Worm (Caenorhabditis elegans) whole organism, young adult: ENCODE data around the gene atg-10.

Experiments
- B0336.3 ChIP-seq: fragments of 200-800 bp; sonication (Bioruptor generic); IDR thresholded peaks from 2 replicates; pipeline ENCODE4 v1.3.6; 2022; ENCODE audit warnings: missing genetic modification characterization, missing compliant biosample characterization
- D2030.7 ChIP-seq: fragments of 200-800 bp; sonication (Bioruptor generic); IDR thresholded peaks from 2 replicates; pipeline ENCODE4 v1.3.6; 2022; ENCODE audit warnings: missing genetic modification reagents, missing genetic modification characterization, missing compliant biosample characterization
- F55B11.4 ChIP-seq: sonication (generic microtip); optimal IDR thresholded peaks from 2 replicates; lab custom pipeline; 2016; ENCODE audit warnings: missing compliant biosample characterization, missing genetic modification characterization, borderline replicate concordance; ENCODE audit not compliant: insufficient read depth
- F57A8.1 ChIP-seq: fragments of 200-800 bp; sonication (Bioruptor generic); optimal IDR thresholded peaks from 2 replicates; lab custom pipeline; 2018; ENCODE audit warnings: mild to moderate bottlenecking, missing genetic modification characterization, moderate library complexity, missing compliant biosample characterization
- F57C9.4 ChIP-seq: sonication (generic microtip); optimal IDR thresholded peaks from 2 replicates; lab custom pipeline; 2017; ENCODE audit warnings: mild to moderate bottlenecking, missing genetic modification characterization, missing compliant biosample characterization
- T26A5.8 ChIP-seq: sonication (generic microtip); optimal IDR thresholded peaks from 2 replicates; lab custom pipeline; 2016; ENCODE audit warnings: missing genetic modification characterization, missing compliant biosample characterization
- Y53F4B.3 ChIP-seq: fragments of 200-800 bp; sonication (Bioruptor generic); IDR thresholded peaks from 2 replicates; pipeline ENCODE4 v1.3.6; 2022; ENCODE audit warnings: missing genetic modification reagents, missing genetic modification characterization, missing compliant biosample characterization
- Y79H2A.3 ChIP-seq: fragments of 200-800 bp; sonication (Bioruptor generic); conservative IDR thresholded peaks from 2 replicates; pipeline ENCODE4 v1.3.6; 2022; ENCODE audit warnings: missing genetic modification reagents, missing genetic modification characterization, missing compliant biosample characterization
- aptf-3 ChIP-seq: fragments of 200-800 bp; sonication (Bioruptor generic); IDR thresholded peaks from 2 replicates; pipeline ENCODE4 v1.3.6; 2022; ENCODE audit warnings: missing genetic modification characterization, missing compliant biosample characterization
- cebp-1 ChIP-seq, 2 experiments: fragments of 200-800 bp in 1 of 2; sonication (Bioruptor generic) in 1 of 2; sonication (generic microtip) in 1 of 2; IDR thresholded peaks in 1 of 2; optimal IDR thresholded peaks in 1 of 2; 2 replicates each; pipeline versions ENCODE4 v1.3.6 to Lab custom; 2017 to 2022; ENCODE audit warnings: missing compliant biosample characterization in 2 of 2, missing genetic modification characterization in 2 of 2, mild to moderate bottlenecking in 1 of 2, missing genetic modification reagents in 1 of 2, moderate library complexity in 1 of 2
- egl-18 ChIP-seq: fragments of 200-800 bp; sonication (Bioruptor generic); IDR thresholded peaks from 2 replicates; pipeline ENCODE4 v1.3.6; 2022; ENCODE audit warnings: missing genetic modification reagents, missing genetic modification characterization, missing compliant biosample characterization
- egrh-3 ChIP-seq: fragments of 200-800 bp; sonication (Bioruptor generic); IDR thresholded peaks from 2 replicates; pipeline ENCODE4 v1.3.6; 2022; ENCODE audit warnings: missing genetic modification reagents, missing genetic modification characterization, missing compliant biosample characterization
- fkh-3 ChIP-seq: sonication (generic microtip); optimal IDR thresholded peaks from 2 replicates; lab custom pipeline; 2016; ENCODE audit warnings: mild to moderate bottlenecking, missing genetic modification characterization, missing compliant biosample characterization
- him-1 ChIP-seq: sonication (generic microtip); optimal IDR thresholded peaks from 2 replicates; lab custom pipeline; 2016; ENCODE audit warnings: missing genotype, missing genetic modification reagents, missing genetic modification characterization, missing compliant biosample characterization
- lin-35 ChIP-seq, 3 experiments: fragments of 150-350 bp in 2 of 3; sonication (generic microtip) in 1 of 3; optimal IDR thresholded peaks; 2 replicates each; lab custom pipeline; 2014 to 2018; ENCODE audit warnings: missing biosample characterization in 3 of 3, missing genetic modification characterization in 3 of 3, missing genetic modification reagents in 3 of 3
- lsl-1 ChIP-seq: fragments of 200-800 bp; sonication (Bioruptor generic); optimal IDR thresholded peaks from 2 replicates; lab custom pipeline; 2018; ENCODE audit warnings: mild to moderate bottlenecking, missing genetic modification characterization, moderate library complexity, missing compliant biosample characterization
- lsy-27 ChIP-seq: sonication (generic microtip); optimal IDR thresholded peaks from 2 replicates; lab custom pipeline; 2017; ENCODE audit warnings: missing genetic modification characterization, mild to moderate bottlenecking, missing compliant biosample characterization, antibody characterized with exemption, missing genotype, borderline replicate concordance; ENCODE audit not compliant: insufficient read depth
- madf-10 ChIP-seq: sonication (generic microtip); optimal IDR thresholded peaks from 2 replicates; lab custom pipeline; 2016; ENCODE audit warnings: mild to moderate bottlenecking, missing genetic modification characterization, missing compliant biosample characterization
- nfya-1 ChIP-seq: sonication (generic microtip); optimal IDR thresholded peaks from 2 replicates; lab custom pipeline; 2017; ENCODE audit warnings: antibody characterized with exemption, missing compliant biosample characterization, missing genetic modification characterization, borderline replicate concordance; ENCODE audit not compliant: insufficient read depth
- nhr-80 ChIP-seq: sonication (generic microtip); optimal IDR thresholded peaks from 2 replicates; lab custom pipeline; 2016; ENCODE audit warnings: missing genetic modification characterization, missing compliant biosample characterization
- pha-4 ChIP-seq: fragments of 150-350 bp; sonication (generic microtip); optimal IDR thresholded peaks from 2 replicates; lab custom pipeline; 2014; ENCODE audit warnings: missing biosample characterization, missing genetic modification reagents, missing genetic modification characterization
- snpc-1.1 ChIP-seq: sonication (generic microtip); optimal IDR thresholded peaks from 2 replicates; lab custom pipeline; 2017; ENCODE audit warnings: missing genetic modification characterization, mild to moderate bottlenecking, missing compliant biosample characterization, antibody characterized with exemption, moderate library complexity, missing genotype, missing genetic modification reagents; ENCODE audit not compliant: insufficient read depth
- snpc-1.3 ChIP-seq: sonication (generic microtip); optimal IDR thresholded peaks from 2 replicates; lab custom pipeline; 2017; ENCODE audit warnings: missing genetic modification characterization, mild to moderate bottlenecking, missing compliant biosample characterization, antibody characterized with exemption, moderate library complexity, missing genotype, missing genetic modification reagents; ENCODE audit not compliant: insufficient read depth
- snpc-3.4 ChIP-seq: sonication (generic microtip); optimal IDR thresholded peaks from 2 replicates; lab custom pipeline; 2017; ENCODE audit warnings: missing genetic modification characterization, mild to moderate bottlenecking, missing compliant biosample characterization, antibody characterized with exemption, moderate library complexity, missing genotype, missing genetic modification reagents
- snpc-4 ChIP-seq, 5 experiments: fragments of 150-350 bp in 1 of 5; sonication (generic microtip) in 4 of 5; optimal IDR thresholded peaks; 2 replicates each; lab custom pipeline; 2014 to 2018; ENCODE audit warnings: missing genetic modification characterization in 5 of 5, missing biosample characterization in 3 of 5, antibody characterized with exemption in 2 of 5, mild to moderate bottlenecking in 2 of 5, missing compliant biosample characterization in 2 of 5, missing genotype in 2 of 5, moderate library complexity in 2 of 5, missing genetic modification reagents in 1 of 5
- tbp1 ChIP-seq: fragments of 200-800 bp; sonication (Bioruptor generic); optimal IDR thresholded peaks from 2 replicates; lab custom pipeline; 2018; ENCODE audit warnings: mild to moderate bottlenecking, missing genetic modification characterization, missing compliant biosample characterization
- ztf-25 ChIP-seq: fragments of 200-800 bp; sonication (Bioruptor generic); IDR thresholded peaks from 2 replicates; pipeline ENCODE4 v1.3.6; 2022; ENCODE audit warnings: missing genetic modification reagents, missing genetic modification characterization, missing compliant biosample characterization
- ztf-6 ChIP-seq: fragments of 200-800 bp; sonication (Bioruptor generic); IDR thresholded peaks from 2 replicates; pipeline ENCODE4 v1.3.6; 2022; ENCODE audit warnings: missing genetic modification reagents, missing genetic modification characterization, missing compliant biosample characterization

atg-10 gene

DNA sequence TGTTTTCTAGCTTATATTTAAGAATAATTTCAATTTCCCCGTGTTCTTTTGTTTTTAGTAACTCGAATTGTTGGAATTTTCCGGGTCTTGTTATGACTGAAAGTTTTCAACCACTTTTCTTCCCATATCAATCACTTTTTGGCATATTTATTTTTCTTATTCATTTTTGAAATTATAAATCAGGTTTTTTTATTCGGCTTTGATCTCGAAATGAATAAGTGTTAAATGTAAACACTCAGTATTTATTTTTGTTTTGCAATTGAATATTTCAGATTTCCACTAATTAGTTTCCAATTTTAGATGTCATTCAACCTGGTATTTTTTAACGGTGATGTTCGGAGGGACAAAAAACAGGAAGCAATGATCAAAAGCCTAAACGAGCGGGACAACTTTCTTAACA lies 5.6 kb downstream of the atg-10 start, which contains the start of gene etc-1:
Gene etc-1 (plus strand): TSS at position 301 of the 400 bp plus-strand sequence.
- no peak for TF ChIP-seq Y79H2A.3
- no peak for TF ChIP-seq F57A8.1 (GFP tag; lab: Kevin White, UChicago)
- TF ChIP-seq egl-18 (GFP tag; lab: Robert Waterston, UW) = no peak
- no peak for TF ChIP-seq pha-4 (tag; lab: Kevin White, UChicago)
- no peak for TF ChIP-seq ztf-25 (GFP tag; lab: Robert Waterston, UW)
- TF ChIP-seq F57C9.4 (tag; lab: Kevin White, UChicago) = no peak
- TF ChIP-seq lin-35 (GFP tag; optimal IDR thresholded peaks at IDR 0.05; lab: Kevin White, UChicago) = no peak
- TF ChIP-seq T26A5.8 (tag; lab: Kevin White, UChicago) = no peak
- TF ChIP-seq F55B11.4 (tag; lab: Kevin White, UChicago) = no peak
- TF ChIP-seq Y53F4B.3 (GFP tag; lab: Robert Waterston, UW) = no peak
- no peak for TF ChIP-seq nfya-1 (tag; lab: Kevin White, UChicago)
- no peak for TF ChIP-seq lsy-27 (tag; lab: Kevin White, UChicago)

DNA sequence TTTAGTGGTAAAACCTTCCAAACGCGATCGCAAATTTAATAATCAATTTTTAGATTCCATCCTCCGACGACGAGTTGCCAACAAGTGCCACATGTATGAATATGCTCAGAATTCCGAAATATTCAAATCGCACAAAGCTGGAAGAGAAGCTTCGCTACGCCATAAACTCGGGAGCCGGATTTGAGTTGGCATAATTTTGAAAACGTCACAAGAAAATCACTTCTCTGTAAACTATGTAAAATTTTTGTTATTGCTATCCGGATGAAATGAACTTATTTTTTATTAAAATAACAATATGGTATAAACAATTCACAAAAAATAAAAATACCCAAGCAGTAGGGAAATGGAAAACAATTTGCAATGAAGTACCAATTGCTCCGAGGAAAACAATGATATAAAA lies 9.9 kb downstream of the atg-10 start:
- TF ChIP-seq aptf-3 (GFP tag; lab: Robert Waterston, UW) (no peak), B0336.3 (GFP tag; lab: Robert Waterston, UW) (peak; percentile 10; the same call in 1 of the 2 replicates), him-1 (tag; lab: Kevin White, UChicago) (peak; percentile 91)
- TF ChIP-seq, all 124 proteins: peak for 2

DNA sequence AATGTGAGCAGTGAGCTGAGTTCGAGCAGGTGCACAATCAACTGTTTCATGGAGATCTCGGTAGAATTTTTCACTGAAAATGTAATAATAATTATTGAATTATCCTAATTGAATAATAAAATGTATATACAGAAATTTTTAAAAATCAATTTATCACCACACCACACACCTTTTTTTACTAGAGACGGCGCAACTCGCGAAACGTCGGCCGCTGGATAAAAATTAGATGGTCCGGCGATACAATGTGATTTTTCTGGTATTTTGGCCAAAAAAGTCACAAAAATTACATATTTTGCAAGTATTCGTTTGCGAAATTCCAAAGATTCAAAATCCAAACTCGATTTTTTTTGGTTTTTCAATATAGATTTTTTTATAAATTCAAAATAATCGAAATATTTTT lies 11.9 kb downstream of the atg-10 start:
- TF ChIP-seq snpc-1.1 (tag; lab: Kevin White, UChicago) (peak; percentile 93), snpc-4 (GFP tag; optimal IDR thresholded peaks at IDR 0.05; lab: Kevin White, UChicago) (peak; percentile 86), snpc-4 (tag; optimal IDR thresholded peaks at IDR 0.05; lab: Kevin White, UChicago) (peak; percentile 71 to 92 (median 90)), him-1 (tag; lab: Kevin White, UChicago) (peak; percentile 47), lsl-1 (peak; percentile 6), snpc-3.4 (tag; lab: Kevin White, UChicago) (peak; percentile 89), snpc-1.3 (peak; percentile 35), egrh-3 (GFP tag; lab: Robert Waterston, UW) (no peak), ztf-6 (GFP tag; lab: Robert Waterston, UW) (no peak), tbp1 (peak; percentile 28)

DNA sequence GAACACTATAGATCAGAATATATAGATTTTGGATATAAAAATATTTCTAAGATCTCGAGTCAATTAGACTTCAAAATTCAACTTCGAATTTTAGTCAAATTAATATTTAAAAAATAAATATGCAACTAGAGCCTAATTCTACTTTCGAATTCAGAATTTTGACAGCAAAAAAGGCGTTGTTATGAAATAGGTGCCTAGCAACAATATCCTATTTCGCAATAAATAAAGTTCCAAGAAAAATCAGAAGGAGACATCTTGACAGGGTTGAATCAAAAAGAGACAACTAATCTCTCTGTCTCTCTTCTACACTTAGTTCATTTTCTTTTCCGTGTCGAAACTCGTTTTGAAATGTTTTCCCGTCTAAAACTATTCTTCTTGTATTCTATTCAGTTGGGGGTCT lies 16.4 kb downstream of the atg-10 start:
- TF ChIP-seq fkh-3 (tag; lab: Kevin White, UChicago) = no peak
- TF ChIP-seq D2030.7 (GFP tag; lab: Robert Waterston, UW) = no peak
- peak; percentile 61; the same call in 1 of the 2 replicates for TF ChIP-seq cebp-1 (GFP tag; IDR thresholded peaks at IDR 0.05; lab: Robert Waterston, UW)
- peak; percentile 96 for TF ChIP-seq cebp-1 (tag; optimal IDR thresholded peaks at IDR 0.05; lab: Kevin White, UChicago)
- TF ChIP-seq pha-4 (tag; lab: Kevin White, UChicago) = no peak

DNA sequence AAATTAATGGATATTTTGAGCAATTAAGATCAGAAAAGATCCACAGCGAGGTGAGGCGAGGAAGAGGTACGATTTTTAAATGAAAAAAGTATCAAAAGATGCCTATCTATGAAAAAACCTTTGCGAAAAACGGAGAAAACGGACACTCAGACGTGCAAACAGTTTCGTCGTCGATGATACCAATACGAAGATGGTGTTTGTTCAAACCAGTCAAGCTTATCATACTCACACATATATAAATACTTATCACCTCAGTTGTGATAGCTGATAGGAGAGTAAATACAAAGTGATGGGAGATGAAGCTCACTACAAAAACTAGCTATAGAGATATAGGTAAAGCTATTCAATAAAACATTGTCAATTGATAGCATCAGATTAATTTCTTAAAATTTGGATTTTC lies 20.9 kb downstream of the atg-10 start:
- TF ChIP-seq nhr-80 (tag; lab: Kevin White, UChicago) = peak; percentile 8
- TF ChIP-seq madf-10 (tag; lab: Kevin White, UChicago) = no peak
